Fruit fly (Drosophila melanogaster): ENCODE measurements around the gene CG13101.

The CG13101 gene

DNA sequence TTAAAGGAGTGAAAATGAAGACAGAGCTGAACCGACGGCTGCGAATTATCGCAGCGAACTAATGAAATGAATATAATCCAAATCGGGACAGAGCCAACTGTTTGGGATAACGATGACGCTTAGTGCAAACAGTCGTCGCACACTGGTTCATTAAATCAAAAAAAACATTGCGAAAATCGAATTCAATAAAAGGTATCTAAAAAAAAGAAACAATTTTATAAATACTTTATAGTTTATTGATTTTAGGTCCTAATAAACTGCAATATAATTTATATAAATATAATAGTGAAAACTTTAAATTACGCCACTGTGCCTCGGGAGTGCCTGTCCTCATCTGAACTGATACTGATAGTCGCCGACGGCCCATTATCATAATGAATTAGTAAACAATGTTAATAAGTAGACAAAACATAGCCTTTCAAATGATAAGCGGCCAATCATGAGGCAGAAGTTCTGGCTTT is 25.6 kb downstream of the CG13101 start, which contains the start of gene CG31886 (continued):
- TF ChIP-seq CG18262 (tag; optimal IDR thresholded peaks at IDR 0.05), result no peak
- peak; percentile 15 for TF ChIP-seq nmo (GFP tag; optimal IDR thresholded peaks at IDR 0.05)
- TF ChIP-seq CG42726 (GFP tag; IDR thresholded peaks at IDR 0.05; ENCODE audit: partially characterized antibody), result no peak
- TF ChIP-seq CG11504 (tag; optimal IDR thresholded peaks at IDR 0.05), result no peak
- TF ChIP-seq CG10959 (GFP tag; IDR thresholded peaks at IDR 0.05), result no peak
- no peak for TF ChIP-seq CoRest (tag; optimal IDR thresholded peaks at IDR 0.05)
- TF ChIP-seq Kr (GFP tag; optimal IDR thresholded peaks at IDR 0.05), result no peak
- TF ChIP-seq fru (optimal IDR thresholded peaks at IDR 0.05), result no peak
- TF ChIP-seq Ets65A (GFP tag), result no peak
- no peak for TF ChIP-seq CG14965 (GFP tag; optimal IDR thresholded peaks at IDR 0.05; ENCODE audit: borderline replicate concordance)
- no peak for TF ChIP-seq CG7786 (GFP tag; optimal IDR thresholded peaks at IDR 0.05)
- no peak for TF ChIP-seq ftz-f1 (GFP tag; optimal IDR thresholded peaks at IDR 0.05)
- no peak for TF ChIP-seq crol (GFP tag; IDR thresholded peaks at IDR 0.05)
- no peak for TF ChIP-seq CG7271 (tag; optimal IDR thresholded peaks at IDR 0.05)
- no peak for TF ChIP-seq insv (GFP tag; optimal IDR thresholded peaks at IDR 0.05)
- TF ChIP-seq ac (GFP tag; optimal IDR thresholded peaks at IDR 0.05), result no peak
- TF ChIP-seq Drgx (GFP tag; IDR thresholded peaks at IDR 0.05), result peak; percentile 84
- no peak for TF ChIP-seq pan (optimal IDR thresholded peaks at IDR 0.05)
- no peak for TF ChIP-seq pan (GFP tag; optimal IDR thresholded peaks at IDR 0.05 in 1 of 2, IDR thresholded peaks at IDR 0.05 in 1 of 2)
- no peak for TF ChIP-seq CG16815 (GFP tag; optimal IDR thresholded peaks at IDR 0.05)
- no peak for TF ChIP-seq ase (GFP tag; IDR thresholded peaks at IDR 0.05)
- TF ChIP-seq Atf6 (GFP tag; IDR thresholded peaks at IDR 0.05), result no peak; the same call in 1 of the 2 replicates
- TF ChIP-seq az2 (GFP tag; optimal IDR thresholded peaks at IDR 0.05), result no peak
- no peak for TF ChIP-seq CG6854 (GFP tag; optimal IDR thresholded peaks at IDR 0.05)
- TF ChIP-seq Doc2 (GFP tag; IDR thresholded peaks at IDR 0.05), result no peak
- TF ChIP-seq CG14710 (tag; optimal IDR thresholded peaks at IDR 0.05), result no peak
- no peak for TF ChIP-seq CG7357 (GFP tag; IDR thresholded peaks at IDR 0.05)
- TF ChIP-seq amos (GFP tag; IDR thresholded peaks at IDR 0.05; ENCODE audit: partially characterized antibody), result no peak
- TF ChIP-seq CG30403 (GFP tag; optimal IDR thresholded peaks at IDR 0.05), result peak; percentile 40
- TF ChIP-seq pros (GFP tag; optimal IDR thresholded peaks at IDR 0.05), result no peak
- no peak; the same call in 1 of the 2 replicates for TF ChIP-seq ranshi (GFP tag; IDR thresholded peaks at IDR 0.05)
- peak; percentile 34 for TF ChIP-seq CG10366 (GFP tag; IDR thresholded peaks at IDR 0.05)
- TF ChIP-seq unpg (GFP tag; optimal IDR thresholded peaks at IDR 0.05), result no peak
- no peak for TF ChIP-seq CG34422 (GFP tag; IDR thresholded peaks at IDR 0.05)
- TF ChIP-seq Pdp1 (GFP tag; optimal IDR thresholded peaks at IDR 0.05), result no peak
- no peak for TF ChIP-seq CG9817 (tag; optimal IDR thresholded peaks at IDR 0.05)
- no peak for TF ChIP-seq Sox102F (GFP tag; optimal IDR thresholded peaks at IDR 0.05)
- TF ChIP-seq bcd (GFP tag; optimal IDR thresholded peaks at IDR 0.05), result no peak
- no peak for TF ChIP-seq aop (GFP tag; IDR thresholded peaks at IDR 0.05)
- TF ChIP-seq vnd (GFP tag; IDR thresholded peaks at IDR 0.05; ENCODE audit: partially characterized antibody), result no peak
- TF ChIP-seq CG15073 (GFP tag; optimal IDR thresholded peaks at IDR 0.05), result no peak
- no peak for TF ChIP-seq rib (GFP tag; IDR thresholded peaks at IDR 0.05)
- TF ChIP-seq CG6813 (GFP tag; optimal IDR thresholded peaks at IDR 0.05), result no peak
- no peak for TF ChIP-seq Myb (GFP tag; optimal IDR thresholded peaks at IDR 0.05)
- no peak for TF ChIP-seq CG3726 (GFP tag; IDR thresholded peaks at IDR 0.05)
- TF ChIP-seq chif (GFP tag; optimal IDR thresholded peaks at IDR 0.05), result no peak
- TF ChIP-seq twi (tag; optimal IDR thresholded peaks at IDR 0.05), result no peak
- no peak for TF ChIP-seq wdn (GFP tag; IDR thresholded peaks at IDR 0.05)
- no peak for TF ChIP-seq CG2678 (tag; optimal IDR thresholded peaks at IDR 0.05)
- TF ChIP-seq CG6791 (GFP tag; IDR thresholded peaks at IDR 0.05; ENCODE audit: partially characterized antibody), result no peak
- no peak for TF ChIP-seq Awh (GFP tag; IDR thresholded peaks at IDR 0.05)
- peak; percentile 21; the same call in 1 of the 2 replicates for TF ChIP-seq MBD-R2 (GFP tag; IDR thresholded peaks at IDR 0.05)
